Fruit fly (Drosophila melanogaster): Measurements from ENCODE around the gene CkIalpha.

The CkIalpha gene

DNA sequence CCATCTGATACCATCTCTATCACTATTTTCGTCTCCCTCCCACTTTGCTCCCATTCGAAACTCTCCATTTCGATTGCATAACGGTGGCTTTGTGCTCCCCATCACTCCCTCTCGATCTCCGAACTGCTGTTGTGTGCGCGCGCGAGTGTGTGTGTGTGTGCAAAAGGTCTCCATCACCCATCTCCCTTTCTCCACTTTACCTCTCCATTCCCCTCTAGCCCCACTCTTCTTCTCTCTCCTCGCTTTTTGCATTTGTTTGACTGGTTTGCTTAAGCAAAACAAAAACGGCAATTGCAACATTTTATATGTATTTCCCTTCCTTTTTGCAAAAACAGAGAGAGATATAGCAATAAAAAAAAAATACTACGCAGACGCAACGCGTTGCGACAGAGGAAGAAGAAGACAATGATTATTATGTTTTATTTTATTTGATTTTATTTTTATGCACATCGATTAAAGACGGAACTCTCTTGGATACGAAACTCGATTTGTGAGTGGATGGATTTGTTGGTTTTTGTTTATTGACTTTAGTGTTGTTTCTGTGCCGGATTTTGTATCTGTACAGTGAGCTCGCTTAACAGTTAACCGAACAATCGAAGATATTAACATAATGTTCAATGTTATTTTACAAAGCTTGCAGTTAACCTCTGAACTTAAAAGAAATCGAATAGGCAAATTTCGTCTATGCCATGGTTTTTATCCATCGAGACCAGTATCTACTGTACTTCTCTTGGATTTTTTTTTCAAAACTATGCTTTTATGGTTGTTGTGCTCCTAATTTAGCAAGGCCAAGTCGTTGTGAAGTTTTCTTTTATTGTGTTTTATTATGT is 16.4 kb downstream of the CkIalpha start (continued):
- TF ChIP-seq CG17568 (GFP tag; optimal IDR thresholded peaks at IDR 0.05) (peak; percentile 70), lbe (GFP tag; optimal IDR thresholded peaks at IDR 0.05) (no peak), CG17829 (tag; optimal IDR thresholded peaks at IDR 0.05) (peak; percentile 35), caup (GFP tag; optimal IDR thresholded peaks at IDR 0.05; ENCODE audit: severe bottlenecking) (peak; percentile 67), CG10209 (GFP tag; optimal IDR thresholded peaks at IDR 0.05) (peak; percentile 47), cwo (GFP tag; optimal IDR thresholded peaks at IDR 0.05) (peak; percentile 39), Dref (GFP tag; IDR thresholded peaks at IDR 0.05) (no peak), Neu2 (GFP tag; optimal IDR thresholded peaks at IDR 0.05; ENCODE audit: borderline replicate concordance) (no peak), knrl (GFP tag; IDR thresholded peaks at IDR 0.05; ENCODE audit: partially characterized antibody) (no peak), pita (GFP tag; optimal IDR thresholded peaks at IDR 0.05) (no peak), Kr (GFP tag; optimal IDR thresholded peaks at IDR 0.05) (no peak), CG9817 (tag; optimal IDR thresholded peaks at IDR 0.05) (peak; percentile 76), nerfin-1 (tag; optimal IDR thresholded peaks at IDR 0.05) (peak; percentile 52), CG6689 (GFP tag; IDR thresholded peaks at IDR 0.05) (peak; percentile 66), bigmax (GFP tag; optimal IDR thresholded peaks at IDR 0.05) (no peak), ara (GFP tag; IDR thresholded peaks at IDR 0.05) (peak; percentile 52; the same call in 1 of the 2 replicates), E2f2 (GFP tag; IDR thresholded peaks at IDR 0.05) (peak; percentile 31; the same call in 1 of the 2 replicates), en (GFP tag; optimal IDR thresholded peaks at IDR 0.05) (no peak), Pdp1 (GFP tag; optimal IDR thresholded peaks at IDR 0.05) (peak; percentile 52 to 88), hkb (optimal IDR thresholded peaks at IDR 0.05) (no peak), hkb (GFP tag; IDR thresholded peaks at IDR 0.05) (peak; percentile 57), ranshi (GFP tag; IDR thresholded peaks at IDR 0.05) (peak; percentile 57; the same call in 1 of the 2 replicates), cas (GFP tag; IDR thresholded peaks at IDR 0.05) (peak; percentile 43; the same call in 1 of the 2 replicates), CG15073 (GFP tag; optimal IDR thresholded peaks at IDR 0.05) (no peak), CG8281 (tag; optimal IDR thresholded peaks at IDR 0.05) (no peak), fd102C (GFP tag; optimal IDR thresholded peaks at IDR 0.05) (no peak), Lhr (GFP tag; optimal IDR thresholded peaks at IDR 0.05) (no peak), so (GFP tag; IDR thresholded peaks at IDR 0.05) (0 out of 3 replicates have a peak, but pooled peaks have one; percentile 59), sens-2 (GFP tag; IDR thresholded peaks at IDR 0.05) (no peak), bsh (GFP tag; optimal IDR thresholded peaks at IDR 0.05) (peak; percentile 0 to 59), CG6683 (GFP tag; optimal IDR thresholded peaks at IDR 0.05) (no peak), jigr1 (GFP tag; IDR thresholded peaks at IDR 0.05) (no peak), CTCF (GFP tag; optimal IDR thresholded peaks at IDR 0.05) (no peak), tio (GFP tag; optimal IDR thresholded peaks at IDR 0.05) (peak; percentile 63), CG6854 (GFP tag; optimal IDR thresholded peaks at IDR 0.05) (peak; percentile 47), Side (GFP tag; optimal IDR thresholded peaks at IDR 0.05) (peak; percentile 70), sob (GFP tag; IDR thresholded peaks at IDR 0.05) (peak; percentile 80), CG7556 (GFP tag; optimal IDR thresholded peaks at IDR 0.05) (peak; percentile 50), BEAF-32 (GFP tag; optimal IDR thresholded peaks at IDR 0.05) (no peak), toy (GFP tag; IDR thresholded peaks at IDR 0.05) (no peak), NC2α (GFP tag; optimal IDR thresholded peaks at IDR 0.05) (peak; percentile 25), Asciz (GFP tag; optimal IDR thresholded peaks at IDR 0.05) (peak; percentile 38), Hey (tag; optimal IDR thresholded peaks at IDR 0.05) (peak; percentile 10), disco-r (GFP tag; optimal IDR thresholded peaks at IDR 0.05) (peak; percentile 29), Ravus (GFP tag; IDR thresholded peaks at IDR 0.05) (peak; percentile 14; the same call in 1 of the 2 replicates), zfh2 (GFP tag; optimal IDR thresholded peaks at IDR 0.05) (peak; percentile 77), MTF-1 (GFP tag; optimal IDR thresholded peaks at IDR 0.05; ENCODE audit: borderline replicate concordance) (peak; percentile 49), tup (GFP tag; optimal IDR thresholded peaks at IDR 0.05) (no peak), CG8924 (tag; optimal IDR thresholded peaks at IDR 0.05) (peak; percentile 61)

Measured in whole organism, embryonic.